Fruit fly (Drosophila melanogaster) ovary, adult (tissue): ENCODE measurements around the gene PRL-1.

Experiments used
- CG17801 ChIP-seq: fragments of 200-800 bp; optimal IDR thresholded peaks from 2 replicates; lab custom pipeline; 2019; ENCODE audit warnings: missing biosample characterization, mild to moderate bottlenecking, missing genetic modification characterization, moderate library complexity; ENCODE audit not compliant: partially characterized antibody

The PRL-1 gene

dm6 chr2L:16282856-16283255 is 25.4 kb upstream of the PRL-1 start:
- TF ChIP-seq CG17801: no peak

- TF ChIP-seq CG17801: no peak
These were observed 24.7 kb upstream of the PRL-1 start for dm6 chr2L:16282077-16282471.

- no peak for TF ChIP-seq CG17801
These were observed 24.1 kb upstream of the PRL-1 start for dm6 chr2L:16281419-16282076.

dm6 chr2L:16279774-16280252 is 22.4 kb upstream of the PRL-1 start:
- peak; percentile 81 for TF ChIP-seq CG17801

- TF ChIP-seq CG17801: no peak
These were observed 21.4 kb upstream of the PRL-1 start for dm6 chr2L:16278842-16279241.

dm6 chr2L:16277922-16278321 is 20.5 kb upstream of the PRL-1 start:
- no peak for TF ChIP-seq CG17801

- no peak for TF ChIP-seq CG17801
These were observed 19.4 kb upstream of the PRL-1 start for dm6 chr2L:16276820-16277219.

dm6 chr2L:16275809-16276178 is 18.4 kb upstream of the PRL-1 start:
- no peak for TF ChIP-seq CG17801

dm6 chr2L:16275177-16275808 is 17.9 kb upstream of the PRL-1 start:
- TF ChIP-seq CG17801: no peak

dm6 chr2L:16274100-16274499 is 16.7 kb upstream of the PRL-1 start:
- TF ChIP-seq CG17801: no peak

- peak; percentile 35 for TF ChIP-seq CG17801
These were observed 16.0 kb upstream of the PRL-1 start for dm6 chr2L:16273439-16273838.

- TF ChIP-seq CG17801: no peak
These were observed 15.3 kb upstream of the PRL-1 start for dm6 chr2L:16272730-16273129.

- no peak for TF ChIP-seq CG17801
These were observed 14.0 kb upstream of the PRL-1 start for dm6 chr2L:16271486-16271806.

dm6 chr2L:16270667-16271485 is 13.5 kb upstream of the PRL-1 start:
- peak; percentile 43 for TF ChIP-seq CG17801

- TF ChIP-seq CG17801: peak; percentile 90
These were observed 12.1 kb upstream of the PRL-1 start for dm6 chr2L:16269232-16270134.

dm6 chr2L:16268869-16269231 is 11.4 kb upstream of the PRL-1 start:
- TF ChIP-seq CG17801: no peak

- peak; percentile 65 for TF ChIP-seq CG17801
These were observed 10.7 kb upstream of the PRL-1 start for dm6 chr2L:16268107-16268539.
